Fruit fly (Drosophila melanogaster) whole organism, adult: Measurements from ENCODE around the gene CG14963.

Experiments
- CG12768 ChIP-seq: fragments of 200-800 bp; sonication (Bioruptor generic); optimal IDR thresholded peaks from 2 replicates; lab custom pipeline; 2017; ENCODE audit warnings: missing biosample characterization, missing genetic modification characterization, mild to moderate bottlenecking, moderate library complexity, missing genetic modification reagents
- CG7101 ChIP-seq: fragments of 200-800 bp; sonication (Bioruptor generic); optimal IDR thresholded peaks from 2 replicates; lab custom pipeline; 2018; ENCODE audit warnings: missing biosample characterization, mild to moderate bottlenecking, missing genetic modification characterization, moderate library complexity
- Crg-1 ChIP-seq: fragments of 200-800 bp; sonication (Bioruptor generic); optimal IDR thresholded peaks from 2 replicates; lab custom pipeline; 2016; ENCODE audit warnings: missing biosample characterization, missing genetic modification characterization
- Hr96 ChIP-seq: fragments of 200-800 bp; sonication (Bioruptor generic); optimal IDR thresholded peaks from 2 replicates; lab custom pipeline; 2016; ENCODE audit warnings: missing biosample characterization, missing genetic modification characterization
- cnc ChIP-seq, 2 experiments: fragments of >200 bp; optimal IDR thresholded peaks; 2 replicates each; lab custom pipeline; 2017
- kay ChIP-seq: fragments of 200-800 bp; sonication (Bioruptor generic); peaks from one replicate; lab custom pipeline; 2016; ENCODE audit warnings: missing biosample characterization, missing genetic modification characterization, borderline replicate concordance

DNA sequence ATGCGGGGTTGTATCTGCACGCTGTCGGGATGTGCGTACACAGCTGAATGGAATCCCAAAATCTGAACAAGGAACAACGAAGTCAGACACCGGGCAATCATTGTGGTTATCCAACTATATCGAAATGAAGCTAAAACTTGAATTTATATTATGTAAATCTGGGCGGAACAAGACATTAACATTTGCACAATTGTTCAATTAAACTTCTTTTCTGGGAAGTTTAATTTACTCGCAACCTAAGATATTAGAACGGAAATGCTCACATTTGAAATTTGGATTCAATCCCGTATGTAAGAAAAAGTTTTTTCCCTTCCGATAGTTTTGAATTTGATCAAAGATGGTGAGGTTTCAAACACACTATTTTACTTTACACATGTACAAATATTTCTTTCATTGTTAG, 33.9 kb upstream of the CG14963 start, which contains the start of gene CG33160:
- no peak for TF ChIP-seq kay
- no peak for TF ChIP-seq CG12768
- no peak for TF ChIP-seq Hr96
- no peak for TF ChIP-seq cnc (optimal IDR thresholded peaks at IDR 0.05; lab: Kevin White, UChicago)
- TF ChIP-seq CG7101 (tag; lab: Kevin White, UChicago) = no peak
- TF ChIP-seq Crg-1 (GFP tag; lab: Kevin White, UChicago) = no peak
